Worm (Caenorhabditis elegans) whole organism, late embryonic: ENCODE data around the gene ceh-49.

Experiments used
- C08G9.2 ChIP-seq: sonication (generic microtip); optimal IDR thresholded peaks from 2 replicates; lab custom pipeline; 2016; ENCODE audit warnings: mild to moderate bottlenecking, missing genetic modification characterization, moderate library complexity, missing compliant biosample characterization
- K02D7.2 ChIP-seq: sonication (generic microtip); optimal IDR thresholded peaks from 2 replicates; lab custom pipeline; 2017; ENCODE audit warnings: mild to moderate bottlenecking, missing genetic modification characterization, missing compliant biosample characterization
- K09A11.1 ChIP-seq: sonication (generic microtip); optimal IDR thresholded peaks from 2 replicates; lab custom pipeline; 2017; ENCODE audit warnings: antibody characterized with exemption, mild to moderate bottlenecking, missing genetic modification characterization, missing compliant biosample characterization; ENCODE audit not compliant: insufficient read depth
- T23F11.4 ChIP-seq: fragments of 200-800 bp; sonication (Bioruptor generic); optimal IDR thresholded peaks from 2 replicates; lab custom pipeline; 2018; ENCODE audit warnings: mild to moderate bottlenecking, missing genetic modification characterization, missing compliant biosample characterization
- ceh-14 ChIP-seq: sonication (generic microtip); optimal IDR thresholded peaks from 2 replicates; lab custom pipeline; 2016; ENCODE audit warnings: missing genotype, missing genetic modification characterization, missing compliant biosample characterization
- ceh-19 ChIP-seq: fragments of 200-800 bp; sonication (Bioruptor generic); optimal IDR thresholded peaks from 2 replicates; lab custom pipeline; 2018; ENCODE audit warnings: mild to moderate bottlenecking, missing genetic modification characterization, missing compliant biosample characterization
- ceh-2 ChIP-seq: sonication (generic microtip); optimal IDR thresholded peaks from 2 replicates; lab custom pipeline; 2016; ENCODE audit warnings: missing genotype, missing genetic modification characterization, missing compliant biosample characterization
- ceh-22 ChIP-seq: sonication (generic microtip); optimal IDR thresholded peaks from 2 replicates; lab custom pipeline; 2017; ENCODE audit warnings: missing biosample characterization, missing genetic modification characterization
- ceh-30 ChIP-seq: fragments of 150-350 bp; optimal IDR thresholded peaks from 2 replicates; lab custom pipeline; 2014; ENCODE audit warnings: missing biosample characterization, missing genetic modification characterization
- ceh-34 ChIP-seq: sonication (generic microtip); optimal IDR thresholded peaks from 2 replicates; lab custom pipeline; 2016; ENCODE audit warnings: mild to moderate bottlenecking, missing genetic modification characterization, missing compliant biosample characterization
- ceh-48 ChIP-seq: sonication (generic microtip); optimal IDR thresholded peaks from 2 replicates; lab custom pipeline; 2016; ENCODE audit warnings: missing genetic modification characterization, inconsistent platforms, missing compliant biosample characterization
- ceh-6 ChIP-seq: fragments of 200-800 bp; sonication (Bioruptor generic); optimal IDR thresholded peaks from 2 replicates; lab custom pipeline; 2018; ENCODE audit warnings: mild to moderate bottlenecking, missing genetic modification characterization, missing compliant biosample characterization
- ceh-9 ChIP-seq: sonication (generic microtip); optimal IDR thresholded peaks from 2 replicates; lab custom pipeline; 2016; ENCODE audit warnings: mild to moderate bottlenecking, missing genetic modification characterization, inconsistent platforms, missing compliant biosample characterization
- che-1 ChIP-seq: sonication (generic microtip); optimal IDR thresholded peaks from 2 replicates; lab custom pipeline; 2016; ENCODE audit warnings: mild to moderate bottlenecking, missing genetic modification characterization, missing compliant biosample characterization
- dmd-4 ChIP-seq: sonication (generic microtip); optimal IDR thresholded peaks from 2 replicates; lab custom pipeline; 2016; ENCODE audit warnings: borderline replicate concordance, missing genetic modification characterization, missing compliant biosample characterization
- elt-2 ChIP-seq: sonication (generic microtip); optimal IDR thresholded peaks from 2 replicates; lab custom pipeline; 2016; ENCODE audit warnings: missing genetic modification reagents, missing genetic modification characterization, missing compliant biosample characterization
- elt-4 ChIP-seq: sonication (generic microtip); optimal IDR thresholded peaks from 2 replicates; lab custom pipeline; 2016; ENCODE audit warnings: missing genetic modification characterization, missing compliant biosample characterization
- eyg-1 ChIP-seq: sonication (generic microtip); optimal IDR thresholded peaks from 2 replicates; lab custom pipeline; 2016; ENCODE audit warnings: missing genotype, missing genetic modification characterization, missing compliant biosample characterization
- fkh-10 ChIP-seq: fragments of 150-350 bp; optimal IDR thresholded peaks from 2 replicates; lab custom pipeline; 2014; ENCODE audit warnings: missing biosample characterization, missing genetic modification reagents, missing genetic modification characterization
- fkh-6 ChIP-seq: sonication (generic microtip); optimal IDR thresholded peaks from 2 replicates; lab custom pipeline; 2016; ENCODE audit warnings: missing genetic modification characterization, missing compliant biosample characterization
- hlh-13 ChIP-seq: fragments of 200-800 bp; sonication (Bioruptor generic); optimal IDR thresholded peaks from 2 replicates; lab custom pipeline; 2018; ENCODE audit warnings: mild to moderate bottlenecking, missing genetic modification characterization, missing compliant biosample characterization
- hlh-30 ChIP-seq: sonication (generic microtip); optimal IDR thresholded peaks from 2 replicates; lab custom pipeline; 2017; ENCODE audit warnings: antibody characterized with exemption, missing genetic modification characterization, missing compliant biosample characterization; ENCODE audit not compliant: insufficient read depth
- hlh-6 ChIP-seq: sonication (generic microtip); optimal IDR thresholded peaks from 2 replicates; lab custom pipeline; 2016; ENCODE audit warnings: missing genotype, missing genetic modification characterization, missing compliant biosample characterization
- hlh-8 ChIP-seq: sonication (generic microtip); optimal IDR thresholded peaks from 2 replicates; lab custom pipeline; 2016; ENCODE audit warnings: missing genotype, missing genetic modification characterization, missing compliant biosample characterization
- lim-6 ChIP-seq: sonication (generic microtip); optimal IDR thresholded peaks from 2 replicates; lab custom pipeline; 2016; ENCODE audit warnings: missing genetic modification characterization, missing compliant biosample characterization
- lin-11 ChIP-seq: fragments of 200-800 bp; sonication (Bioruptor generic); optimal IDR thresholded peaks from 2 replicates; lab custom pipeline; 2018; ENCODE audit warnings: mild to moderate bottlenecking, missing genetic modification characterization, missing compliant biosample characterization
- madf-2 ChIP-seq: sonication (generic microtip); optimal IDR thresholded peaks from 2 replicates; lab custom pipeline; 2017; ENCODE audit warnings: missing genetic modification characterization, missing compliant biosample characterization
- nfya-1 ChIP-seq: sonication (generic microtip); optimal IDR thresholded peaks from 2 replicates; lab custom pipeline; 2017; ENCODE audit warnings: missing genetic modification characterization, mild to moderate bottlenecking, missing compliant biosample characterization, antibody characterized with exemption, moderate library complexity
- nhr-232 ChIP-seq: sonication (generic microtip); optimal IDR thresholded peaks from 2 replicates; lab custom pipeline; 2016; ENCODE audit warnings: missing genetic modification characterization, missing compliant biosample characterization
- npax-4 ChIP-seq: sonication (generic microtip); optimal IDR thresholded peaks from 2 replicates; lab custom pipeline; 2016; ENCODE audit warnings: missing genetic modification characterization, missing compliant biosample characterization
- odd-2 ChIP-seq: sonication (generic microtip); optimal IDR thresholded peaks from 2 replicates; lab custom pipeline; 2017; ENCODE audit warnings: antibody characterized with exemption, mild to moderate bottlenecking, missing genetic modification characterization, missing compliant biosample characterization
- pag-3 ChIP-seq: sonication (generic microtip); optimal IDR thresholded peaks from 2 replicates; lab custom pipeline; 2016; ENCODE audit warnings: missing compliant biosample characterization, missing genetic modification characterization, borderline replicate concordance
- pax-1 ChIP-seq: fragments of 150-350 bp; optimal IDR thresholded peaks from 2 replicates; lab custom pipeline; 2014; ENCODE audit warnings: missing biosample characterization, missing genetic modification characterization
- pha-4 ChIP-seq: fragments of 150-350 bp; optimal IDR thresholded peaks from 2 replicates; lab custom pipeline; 2018; ENCODE audit warnings: missing biosample characterization, missing genetic modification reagents, missing genetic modification characterization
- pqm-1 ChIP-seq: sonication (generic microtip); optimal IDR thresholded peaks from 2 replicates; lab custom pipeline; 2016; ENCODE audit warnings: missing genetic modification characterization, missing compliant biosample characterization
- pros-1 ChIP-seq: fragments of 150-350 bp; optimal IDR thresholded peaks from 2 replicates; lab custom pipeline; 2014; ENCODE audit warnings: missing biosample characterization, missing genetic modification reagents, missing genetic modification characterization
- ref-2 ChIP-seq: sonication (generic microtip); optimal IDR thresholded peaks from 2 replicates; lab custom pipeline; 2016; ENCODE audit warnings: missing genetic modification characterization, missing compliant biosample characterization
- sdc-2 ChIP-seq: sonication (generic microtip); optimal IDR thresholded peaks from 2 replicates; lab custom pipeline; 2016; ENCODE audit warnings: missing genotype, missing genetic modification characterization, missing compliant biosample characterization
- sox-2 ChIP-seq: fragments of 200-800 bp; sonication (Bioruptor generic); IDR thresholded peaks from 2 replicates; pipeline ENCODE4 v1.3.6; 2022; ENCODE audit warnings: missing genetic modification reagents, missing genetic modification characterization, missing compliant biosample characterization
- syd-9 ChIP-seq: sonication (generic microtip); optimal IDR thresholded peaks from 2 replicates; lab custom pipeline; 2016; ENCODE audit warnings: mild to moderate bottlenecking, missing genetic modification characterization, moderate library complexity, missing compliant biosample characterization
- tbx-7 ChIP-seq: sonication (generic microtip); optimal IDR thresholded peaks from 2 replicates; lab custom pipeline; 2016; ENCODE audit warnings: missing genotype, missing genetic modification characterization, missing compliant biosample characterization
- ttx-3 ChIP-seq: sonication (generic microtip); optimal IDR thresholded peaks from 2 replicates; lab custom pipeline; 2016; ENCODE audit warnings: missing genetic modification reagents, missing genetic modification characterization, missing compliant biosample characterization
- zip-5 ChIP-seq: sonication (generic microtip); optimal IDR thresholded peaks from 2 replicates; lab custom pipeline; 2016; ENCODE audit warnings: missing genetic modification characterization, missing compliant biosample characterization

Gene ceh-49

DNA sequence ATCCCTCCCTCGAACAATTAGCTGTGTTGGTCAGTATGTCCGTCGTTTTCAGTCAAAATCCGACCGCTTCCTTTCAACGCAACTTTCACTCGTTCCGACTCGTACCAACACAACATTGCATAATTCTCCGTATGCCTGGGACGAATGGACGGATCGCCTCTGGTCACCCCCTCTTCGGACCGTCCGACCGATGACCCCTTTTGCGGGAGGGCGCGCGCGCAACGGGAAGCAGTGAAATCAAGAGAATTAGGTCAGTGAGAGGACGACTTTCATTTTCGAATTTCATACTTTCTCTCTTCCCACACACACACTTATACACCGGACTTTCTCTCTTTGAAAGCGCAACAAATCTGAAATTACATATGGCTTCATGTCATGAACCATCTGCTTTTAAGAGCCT is 14.6 kb downstream of the ceh-49 start, which contains the start of gene atf-8 (continued):
- TF ChIP-seq npax-4 (tag; lab: Kevin White, UChicago) = no peak
- no peak for TF ChIP-seq ceh-14 (tag; lab: Kevin White, UChicago)
- TF ChIP-seq ceh-6 = no peak
- no peak for TF ChIP-seq sdc-2 (tag; lab: Kevin White, UChicago)
- TF ChIP-seq syd-9 = no peak
- TF ChIP-seq hlh-8 (tag; lab: Kevin White, UChicago) = no peak
- no peak for TF ChIP-seq ttx-3
- no peak for TF ChIP-seq eyg-1
- TF ChIP-seq che-1 (tag; lab: Kevin White, UChicago) = no peak
- TF ChIP-seq K09A11.1 (tag; lab: Kevin White, UChicago) = no peak
- TF ChIP-seq nfya-1 (tag; lab: Kevin White, UChicago) = peak; percentile 32
- TF ChIP-seq hlh-30 (tag; lab: Kevin White, UChicago) = no peak
- no peak for TF ChIP-seq ceh-9 (tag; lab: Kevin White, UChicago)

DNA sequence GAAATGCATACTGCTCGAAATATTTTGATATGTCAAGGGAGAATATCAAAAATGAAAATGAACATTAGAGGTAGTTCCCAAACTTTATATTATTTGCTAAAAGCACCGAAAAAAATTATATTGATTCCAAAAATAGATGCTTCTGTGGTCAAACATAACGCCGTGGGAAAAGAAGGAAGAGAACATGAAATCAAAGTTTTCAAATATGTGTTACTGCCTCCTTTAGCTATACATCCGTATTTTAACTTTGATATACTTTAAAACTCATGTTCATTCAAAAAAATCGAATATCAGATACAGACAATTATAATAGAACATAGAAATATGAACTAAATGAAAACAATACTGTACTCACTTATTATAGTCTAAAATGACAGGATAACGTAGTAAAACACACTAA is 16.6 kb downstream of the ceh-49 start, which contains the start of gene Y38A10A.11:
Y38A10A.11 (minus strand) TSS at position 101 of the 400 bp plus-strand sequence.
- no peak for TF ChIP-seq nfya-1 (tag; lab: Kevin White, UChicago)
- no peak for TF ChIP-seq hlh-6 (tag; lab: Kevin White, UChicago)
- no peak for TF ChIP-seq K02D7.2 (tag; lab: Kevin White, UChicago)
- TF ChIP-seq pqm-1 = no peak
- no peak for TF ChIP-seq fkh-6 (tag; lab: Kevin White, UChicago)

DNA sequence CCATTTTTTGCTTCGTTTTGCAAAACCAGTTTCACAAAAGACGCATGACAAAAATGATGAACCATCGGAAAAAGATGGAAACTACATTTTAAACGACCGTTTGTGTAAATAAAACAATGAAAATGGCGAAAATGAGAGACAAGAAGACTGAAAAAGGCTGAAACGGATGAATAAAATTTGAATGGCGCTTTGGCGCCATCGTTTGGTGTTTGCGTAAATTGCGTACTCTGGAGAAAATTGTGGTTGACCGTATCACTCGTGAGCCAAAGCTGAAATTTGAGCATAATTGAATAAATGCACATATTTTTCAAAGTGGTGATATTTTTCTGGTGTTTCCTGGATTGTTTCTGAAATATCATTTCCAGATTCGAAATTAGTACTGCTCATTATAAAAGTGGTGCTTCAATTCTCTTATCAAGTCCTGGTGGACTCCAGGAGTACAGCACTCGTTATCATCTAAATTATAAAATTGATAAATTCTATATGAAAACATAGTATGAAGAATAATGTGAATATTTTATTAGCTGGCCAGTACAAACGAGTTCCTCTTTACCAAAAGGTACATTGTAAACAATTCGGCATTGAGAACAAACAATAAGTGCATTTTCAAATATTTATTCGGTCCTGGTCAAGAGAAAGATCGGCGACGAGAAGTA is 18.6 kb downstream of the ceh-49 start:
- peak; percentile 10 for TF ChIP-seq pax-1
- no peak for TF ChIP-seq ceh-6

DNA sequence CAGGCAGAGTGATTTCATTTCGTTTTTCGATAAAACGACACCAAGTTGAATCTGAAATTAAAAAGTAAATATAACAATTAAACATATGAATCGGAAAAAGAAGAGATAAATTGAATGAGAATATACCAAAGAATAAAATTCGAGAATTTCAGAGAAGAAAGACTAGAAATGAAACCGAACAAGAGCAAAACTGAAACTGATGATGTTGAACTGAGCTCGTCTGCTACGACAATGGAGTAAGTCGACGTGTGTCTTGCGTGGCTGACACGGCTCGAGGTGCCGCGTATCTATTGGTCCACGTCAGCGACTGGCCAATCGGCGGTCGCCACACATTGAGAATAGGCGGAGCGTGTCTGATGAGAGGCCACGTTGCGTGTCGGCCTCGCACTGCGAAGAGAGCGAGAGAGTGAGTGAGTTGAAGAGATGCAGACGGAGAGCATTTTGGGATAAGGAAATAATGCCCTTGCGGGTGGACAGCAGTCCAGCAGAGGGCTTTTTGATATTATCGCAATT is 19.5 kb downstream of the ceh-49 start, which contains the start of gene crt-1:
crt-1 (minus strand) TSS at position 51 of the 513 bp plus-strand sequence.
- TF ChIP-seq nhr-232 (tag; lab: Kevin White, UChicago) (no peak), hlh-30 (tag; lab: Kevin White, UChicago) (peak; percentile 75), npax-4 (tag; lab: Kevin White, UChicago) (no peak), pqm-1 (peak; percentile 1), che-1 (tag; lab: Kevin White, UChicago) (no peak), lin-11 (tag; lab: Kevin White, UChicago) (no peak), elt-2 (tag; lab: Kevin White, UChicago) (peak; percentile 79), madf-2 (tag; lab: Kevin White, UChicago) (peak; percentile 12), elt-4 (no peak), ceh-6 (no peak), fkh-10 (GFP tag; lab: Kevin White, UChicago) (no peak), ceh-30 (no peak), K02D7.2 (tag; lab: Kevin White, UChicago) (no peak), ceh-2 (tag; lab: Kevin White, UChicago) (peak; percentile 51), ceh-22 (no peak), pax-1 (peak; percentile 92), ceh-48 (tag; lab: Kevin White, UChicago) (no peak), T23F11.4 (GFP tag; lab: Kevin White, UChicago) (no peak), hlh-8 (tag; lab: Kevin White, UChicago) (no peak), syd-9 (no peak), ceh-19 (no peak), ref-2 (tag; lab: Kevin White, UChicago) (peak; percentile 84), ttx-3 (no peak), sox-2 (peak; percentile 39; the same call in 1 of the 2 replicates), lim-6 (tag; lab: Kevin White, UChicago) (no peak), hlh-6 (tag; lab: Kevin White, UChicago) (no peak), pha-4 (tag; lab: Kevin White, UChicago) (no peak), ceh-9 (tag; lab: Kevin White, UChicago) (no peak), zip-5 (tag; lab: Kevin White, UChicago) (no peak), odd-2 (tag; lab: Kevin White, UChicago) (no peak), dmd-4 (tag; lab: Kevin White, UChicago) (no peak), tbx-7 (tag; lab: Kevin White, UChicago) (peak; percentile 16), ceh-34 (tag; lab: Kevin White, UChicago) (peak; percentile 56), C08G9.2 (no peak), pros-1 (tag; lab: Kevin White, UChicago) (peak; percentile 52), hlh-13 (no peak), sdc-2 (tag; lab: Kevin White, UChicago) (peak; percentile 15), pag-3 (tag; lab: Kevin White, UChicago) (no peak)
